Worm (Caenorhabditis elegans) whole organism, late embryonic: ENCODE data around the gene F59F5.7.
A peak's percentile ranks its signal among the peaks of the same experiment; 100 is the strongest.

Experiments used
- C08G9.2 ChIP-seq: sonication (generic microtip); optimal IDR thresholded peaks from 2 replicates; lab custom pipeline; 2016; ENCODE audit warnings: mild to moderate bottlenecking, missing genetic modification characterization, moderate library complexity, missing compliant biosample characterization
- C38D4.7 ChIP-seq: fragments of 200-800 bp; sonication (Bioruptor generic); optimal IDR thresholded peaks from 2 replicates; lab custom pipeline; 2018; ENCODE audit warnings: mild to moderate bottlenecking, missing genetic modification characterization, moderate library complexity, missing compliant biosample characterization
- F13H6.1 ChIP-seq: sonication (generic microtip); optimal IDR thresholded peaks from 2 replicates; lab custom pipeline; 2016; ENCODE audit warnings: missing genetic modification characterization, missing compliant biosample characterization
- K09A11.1 ChIP-seq: sonication (generic microtip); optimal IDR thresholded peaks from 2 replicates; lab custom pipeline; 2017; ENCODE audit warnings: antibody characterized with exemption, mild to moderate bottlenecking, missing genetic modification characterization, missing compliant biosample characterization; ENCODE audit not compliant: insufficient read depth
- T23F11.4 ChIP-seq: fragments of 200-800 bp; sonication (Bioruptor generic); optimal IDR thresholded peaks from 2 replicates; lab custom pipeline; 2018; ENCODE audit warnings: mild to moderate bottlenecking, missing genetic modification characterization, missing compliant biosample characterization
- ahr-1 ChIP-seq: sonication (generic microtip); optimal IDR thresholded peaks from 2 replicates; lab custom pipeline; 2016; ENCODE audit warnings: missing genetic modification characterization, missing compliant biosample characterization
- ceh-19 ChIP-seq: fragments of 200-800 bp; sonication (Bioruptor generic); optimal IDR thresholded peaks from 2 replicates; lab custom pipeline; 2018; ENCODE audit warnings: mild to moderate bottlenecking, missing genetic modification characterization, missing compliant biosample characterization
- ceh-2 ChIP-seq: sonication (generic microtip); optimal IDR thresholded peaks from 2 replicates; lab custom pipeline; 2016; ENCODE audit warnings: missing genotype, missing genetic modification characterization, missing compliant biosample characterization
- ceh-22 ChIP-seq: sonication (generic microtip); optimal IDR thresholded peaks from 2 replicates; lab custom pipeline; 2017; ENCODE audit warnings: missing biosample characterization, missing genetic modification characterization
- ceh-24 ChIP-seq: sonication (generic microtip); optimal IDR thresholded peaks from 2 replicates; lab custom pipeline; 2016; ENCODE audit warnings: mild to moderate bottlenecking, missing genetic modification characterization, missing compliant biosample characterization
- ceh-31 ChIP-seq: sonication (generic microtip); optimal IDR thresholded peaks from 2 replicates; lab custom pipeline; 2016; ENCODE audit warnings: missing genetic modification characterization, missing compliant biosample characterization
- che-1 ChIP-seq: sonication (generic microtip); optimal IDR thresholded peaks from 2 replicates; lab custom pipeline; 2016; ENCODE audit warnings: mild to moderate bottlenecking, missing genetic modification characterization, missing compliant biosample characterization
- elt-4 ChIP-seq: sonication (generic microtip); optimal IDR thresholded peaks from 2 replicates; lab custom pipeline; 2016; ENCODE audit warnings: missing genetic modification characterization, missing compliant biosample characterization
- fax-1 ChIP-seq: sonication (generic microtip); optimal IDR thresholded peaks from 2 replicates; lab custom pipeline; 2016; ENCODE audit warnings: missing genotype, missing genetic modification characterization, missing compliant biosample characterization
- hlh-13 ChIP-seq: fragments of 200-800 bp; sonication (Bioruptor generic); optimal IDR thresholded peaks from 2 replicates; lab custom pipeline; 2018; ENCODE audit warnings: mild to moderate bottlenecking, missing genetic modification characterization, missing compliant biosample characterization
- hlh-15 ChIP-seq: sonication (generic microtip); optimal IDR thresholded peaks from 2 replicates; lab custom pipeline; 2016; ENCODE audit warnings: missing genetic modification characterization, missing compliant biosample characterization
- hlh-8 ChIP-seq: sonication (generic microtip); optimal IDR thresholded peaks from 2 replicates; lab custom pipeline; 2016; ENCODE audit warnings: missing genotype, missing genetic modification characterization, missing compliant biosample characterization
- lim-6 ChIP-seq: sonication (generic microtip); optimal IDR thresholded peaks from 2 replicates; lab custom pipeline; 2016; ENCODE audit warnings: missing genetic modification characterization, missing compliant biosample characterization
- lin-11 ChIP-seq: fragments of 200-800 bp; sonication (Bioruptor generic); optimal IDR thresholded peaks from 2 replicates; lab custom pipeline; 2018; ENCODE audit warnings: mild to moderate bottlenecking, missing genetic modification characterization, missing compliant biosample characterization
- nfya-1 ChIP-seq: sonication (generic microtip); optimal IDR thresholded peaks from 2 replicates; lab custom pipeline; 2017; ENCODE audit warnings: missing genetic modification characterization, mild to moderate bottlenecking, missing compliant biosample characterization, antibody characterized with exemption, moderate library complexity
- nhr-11 ChIP-seq: fragments of 150-350 bp; optimal IDR thresholded peaks from 2 replicates; lab custom pipeline; 2014; ENCODE audit warnings: missing biosample characterization, missing genetic modification characterization
- nhr-232 ChIP-seq: sonication (generic microtip); optimal IDR thresholded peaks from 2 replicates; lab custom pipeline; 2016; ENCODE audit warnings: missing genetic modification characterization, missing compliant biosample characterization
- npax-4 ChIP-seq: sonication (generic microtip); optimal IDR thresholded peaks from 2 replicates; lab custom pipeline; 2016; ENCODE audit warnings: missing genetic modification characterization, missing compliant biosample characterization
- pha-2 ChIP-seq: sonication (generic microtip); optimal IDR thresholded peaks from 2 replicates; lab custom pipeline; 2017; ENCODE audit warnings: mild to moderate bottlenecking, missing genetic modification characterization, missing compliant biosample characterization
- pha-4 ChIP-seq: fragments of 150-350 bp; optimal IDR thresholded peaks from 2 replicates; lab custom pipeline; 2018; ENCODE audit warnings: missing biosample characterization, missing genetic modification reagents, missing genetic modification characterization
- pqm-1 ChIP-seq: sonication (generic microtip); optimal IDR thresholded peaks from 2 replicates; lab custom pipeline; 2016; ENCODE audit warnings: missing genetic modification characterization, missing compliant biosample characterization
- tbx-2 ChIP-seq: sonication (generic microtip); optimal IDR thresholded peaks from 2 replicates; lab custom pipeline; 2016; ENCODE audit warnings: missing genetic modification characterization, missing compliant biosample characterization
- ttx-3 ChIP-seq: sonication (generic microtip); optimal IDR thresholded peaks from 2 replicates; lab custom pipeline; 2016; ENCODE audit warnings: missing genetic modification reagents, missing genetic modification characterization, missing compliant biosample characterization
- unc-42 ChIP-seq: sonication (generic microtip); optimal IDR thresholded peaks from 2 replicates; lab custom pipeline; 2016; ENCODE audit warnings: missing genotype, missing genetic modification characterization, missing compliant biosample characterization
- zip-5 ChIP-seq: sonication (generic microtip); optimal IDR thresholded peaks from 2 replicates; lab custom pipeline; 2016; ENCODE audit warnings: missing genetic modification characterization, missing compliant biosample characterization

Gene F59F5.7

ce11 chrX:10609878-10610277 is 50.6 kb downstream of the F59F5.7 start:
- TF ChIP-seq lin-11 (tag; lab: Kevin White, UChicago) (no peak), K09A11.1 (tag; lab: Kevin White, UChicago) (no peak)

- TF ChIP-seq C38D4.7 (GFP tag; lab: Kevin White, UChicago): no peak
- TF ChIP-seq, all 69 proteins: peak for 0
Observed at ce11 chrX:10612355-10612754, 53.1 kb downstream of the F59F5.7 start.

- TF ChIP-seq nhr-11 (tag; lab: Kevin White, UChicago) (no peak), fax-1 (no peak), hlh-15 (no peak), elt-4 (tag; lab: Kevin White, UChicago) (no peak), che-1 (no peak), nhr-232 (tag; lab: Kevin White, UChicago) (no peak), hlh-13 (no peak), zip-5 (tag; lab: Kevin White, UChicago) (no peak), C08G9.2 (tag; lab: Kevin White, UChicago) (no peak), npax-4 (tag; lab: Kevin White, UChicago) (no peak), nfya-1 (no peak), ceh-19 (GFP tag; lab: Kevin White, UChicago) (no peak), tbx-2 (tag; lab: Kevin White, UChicago) (peak; percentile 7), ceh-22 (tag; lab: Kevin White, UChicago) (no peak), T23F11.4 (GFP tag; lab: Kevin White, UChicago) (no peak), lim-6 (tag; lab: Kevin White, UChicago) (no peak), ceh-31 (peak; percentile 13), ceh-24 (tag; lab: Kevin White, UChicago) (no peak), ceh-2 (no peak), pqm-1 (no peak), unc-42 (tag; lab: Kevin White, UChicago) (peak; percentile 77), hlh-8 (tag; lab: Kevin White, UChicago) (no peak), ahr-1 (tag; lab: Kevin White, UChicago) (no peak), F13H6.1 (peak; percentile 2), pha-2 (tag; lab: Kevin White, UChicago) (no peak), pha-4 (no peak), ttx-3 (tag; lab: Kevin White, UChicago) (peak; percentile 13)
Observed at ce11 chrX:10616041-10616440, 56.7 kb downstream of the F59F5.7 start.
